Worm (Caenorhabditis elegans) whole organism, L4 larva: ENCODE measurements around the gene fipr-5.
A peak's percentile ranks its signal among the peaks of the same experiment; 100 is the strongest.

Experiments
- D1046.2 ChIP-seq: fragments of 200-800 bp; sonication (Bioruptor generic); IDR thresholded peaks from 2 replicates; pipeline ENCODE4 v1.3.6; 2022; ENCODE audit warnings: missing genetic modification characterization, missing compliant biosample characterization
- T26A8.4 ChIP-seq: fragments of 200-800 bp; sonication (Bioruptor generic); IDR thresholded peaks from 2 replicates; pipeline ENCODE4 v1.3.6; 2022; ENCODE audit warnings: missing genetic modification characterization, missing compliant biosample characterization
- Y75B8A.6 ChIP-seq: fragments of 200-800 bp; sonication (Bioruptor generic); IDR thresholded peaks from 2 replicates; pipeline ENCODE4 v1.3.6; 2022; ENCODE audit warnings: missing genetic modification reagents, missing genetic modification characterization, missing compliant biosample characterization
- ZK546.5 ChIP-seq, 2 experiments: sonication (generic microtip); optimal IDR thresholded peaks; 2 replicates each; lab custom pipeline; 2017; ENCODE audit warnings: missing biosample characterization in 2 of 2, missing genetic modification characterization in 2 of 2
- aha-1 ChIP-seq: fragments of 150-350 bp; peaks from one replicate; lab custom pipeline; 2014; ENCODE audit warnings: missing biosample characterization, missing genetic modification characterization
- ceh-20 ChIP-seq: fragments of 200-800 bp; sonication (Bioruptor generic); IDR thresholded peaks from 2 replicates; pipeline ENCODE4 v1.3.6; 2022; ENCODE audit warnings: missing genetic modification reagents, missing genetic modification characterization, missing compliant biosample characterization
- ceh-44 ChIP-seq: fragments of 200-800 bp; sonication (Bioruptor generic); IDR thresholded peaks from 2 replicates; pipeline ENCODE4 v1.3.6; 2022; ENCODE audit warnings: missing genetic modification reagents, missing genetic modification characterization, missing compliant biosample characterization
- daf-16 ChIP-seq, 3 experiments: sonication (generic microtip); optimal IDR thresholded peaks; 2 replicates each; lab custom pipeline; 2016 to 2017; ENCODE audit warnings: missing genetic modification characterization in 3 of 3, missing genetic modification reagents in 3 of 3, mild to moderate bottlenecking in 2 of 3, missing compliant biosample characterization in 2 of 3, missing biosample characterization in 1 of 3, moderate library complexity in 1 of 3
- dmd-6 ChIP-seq: fragments of 200-800 bp; sonication (Bioruptor generic); IDR thresholded peaks from 2 replicates; pipeline ENCODE4 v1.3.6; 2022; ENCODE audit warnings: missing genetic modification reagents, missing genetic modification characterization, missing compliant biosample characterization
- dmd-9 ChIP-seq: fragments of 200-800 bp; sonication (Bioruptor generic); IDR thresholded peaks from 2 replicates; pipeline ENCODE4 v1.3.6; 2022; ENCODE audit warnings: missing genetic modification reagents, missing genetic modification characterization, missing compliant biosample characterization
- dpl-1 ChIP-seq: fragments of 150-350 bp; optimal IDR thresholded peaks from 2 replicates; lab custom pipeline; 2014; ENCODE audit warnings: missing biosample characterization, missing genetic modification reagents, missing genetic modification characterization
- dve-1 ChIP-seq: sonication (generic microtip); optimal IDR thresholded peaks from 2 replicates; lab custom pipeline; 2017; ENCODE audit warnings: antibody characterized with exemption, mild to moderate bottlenecking, missing genetic modification characterization, missing compliant biosample characterization; ENCODE audit not compliant: insufficient read depth
- gei-8 ChIP-seq: fragments of 200-800 bp; sonication (Bioruptor generic); optimal IDR thresholded peaks from 2 replicates; lab custom pipeline; 2018; ENCODE audit warnings: mild to moderate bottlenecking, missing genetic modification characterization, missing compliant biosample characterization
- hlh-11 ChIP-seq: fragments of 200-800 bp; sonication (Bioruptor generic); optimal IDR thresholded peaks from 2 replicates; lab custom pipeline; 2018; ENCODE audit warnings: mild to moderate bottlenecking, missing genetic modification characterization, missing compliant biosample characterization
- hlh-30 ChIP-seq: sonication (generic microtip); optimal IDR thresholded peaks from 2 replicates; lab custom pipeline; 2017; ENCODE audit warnings: antibody characterized with exemption, mild to moderate bottlenecking, missing genetic modification characterization, missing compliant biosample characterization; ENCODE audit not compliant: insufficient read depth
- lim-7 ChIP-seq: fragments of 200-800 bp; sonication (Bioruptor generic); IDR thresholded peaks from 2 replicates; pipeline ENCODE4 v1.3.6; 2022; ENCODE audit warnings: missing genetic modification characterization, missing compliant biosample characterization
- lin-29 ChIP-seq: fragments of 200-800 bp; sonication (Bioruptor generic); IDR thresholded peaks from 2 replicates; pipeline ENCODE4 v1.3.6; 2022; ENCODE audit warnings: missing genetic modification reagents, missing genetic modification characterization, missing compliant biosample characterization
- lsy-2 ChIP-seq, 2 experiments: fragments of 150-350 bp in 1 of 2; sonication (generic microtip) in 1 of 2; optimal IDR thresholded peaks; 2 replicates each; lab custom pipeline; 2014 to 2017; ENCODE audit warnings: missing biosample characterization in 2 of 2, missing genetic modification characterization in 2 of 2
- madf-9 ChIP-seq: fragments of 200-800 bp; sonication (Bioruptor generic); conservative IDR thresholded peaks from 2 replicates; pipeline ENCODE4 v1.3.6; 2022; ENCODE audit warnings: missing genetic modification reagents, missing genetic modification characterization, missing compliant biosample characterization
- mdl-1 ChIP-seq, 2 experiments: fragments of 150-350 bp in 1 of 2; sonication (generic microtip) in 1 of 2; optimal IDR thresholded peaks; 2 replicates each; lab custom pipeline; 2014 to 2017; ENCODE audit warnings: missing biosample characterization in 2 of 2, missing genetic modification characterization in 2 of 2
- mes-2 ChIP-seq: sonication (generic microtip); optimal IDR thresholded peaks from 2 replicates; lab custom pipeline; 2016; ENCODE audit warnings: missing genotype, mild to moderate bottlenecking, missing genetic modification characterization, missing compliant biosample characterization; ENCODE audit not compliant: poor library complexity, severe bottlenecking
- nhr-102 ChIP-seq: sonication (generic microtip); optimal IDR thresholded peaks from 2 replicates; lab custom pipeline; 2016; ENCODE audit warnings: mild to moderate bottlenecking, missing genetic modification characterization, moderate library complexity, missing compliant biosample characterization
- nhr-28 ChIP-seq: fragments of 150-350 bp; optimal IDR thresholded peaks from 2 replicates; lab custom pipeline; 2014; ENCODE audit warnings: missing biosample characterization, missing genetic modification characterization
- nhr-6 ChIP-seq: fragments of 150-350 bp; optimal IDR thresholded peaks from 2 replicates; lab custom pipeline; 2014; ENCODE audit warnings: missing biosample characterization, missing genetic modification characterization
- php-3 ChIP-seq: fragments of 200-800 bp; sonication (Bioruptor generic); IDR thresholded peaks from 2 replicates; pipeline ENCODE4 v1.3.6; 2022; ENCODE audit warnings: missing genetic modification reagents, missing genetic modification characterization, missing compliant biosample characterization
- pqm-1 ChIP-seq: sonication (generic microtip); optimal IDR thresholded peaks from 2 replicates; lab custom pipeline; 2017; ENCODE audit warnings: missing biosample characterization, missing genetic modification characterization
- sdz-12 ChIP-seq: fragments of 200-800 bp; sonication (Bioruptor generic); optimal IDR thresholded peaks from 2 replicates; lab custom pipeline; 2018; ENCODE audit warnings: mild to moderate bottlenecking, missing genetic modification characterization, missing compliant biosample characterization
- skn-1 ChIP-seq: fragments of 150-350 bp; optimal IDR thresholded peaks from 2 replicates; lab custom pipeline; 2014; ENCODE audit warnings: missing biosample characterization, missing genetic modification characterization
- snpc-4 ChIP-seq: fragments of 150-350 bp; optimal IDR thresholded peaks from 2 replicates; lab custom pipeline; 2014; ENCODE audit warnings: missing biosample characterization, missing genetic modification characterization
- spr-1 ChIP-seq: sonication (generic microtip); optimal IDR thresholded peaks from 2 replicates; lab custom pipeline; 2016; ENCODE audit warnings: mild to moderate bottlenecking, missing genetic modification characterization, missing compliant biosample characterization
- unc-62 ChIP-seq, 3 experiments: fragments of 150-350 bp in 1 of 3; sonication (generic microtip); optimal IDR thresholded peaks in 2 of 3; peaks in 1 of 3; 1 replicate in 1 of 3; 2 replicates in 2 of 3; lab custom pipeline; 2014 to 2017; ENCODE audit warnings: missing biosample characterization in 3 of 3, missing genetic modification characterization in 3 of 3, missing genetic modification reagents in 3 of 3, missing genotype in 1 of 3
- zip-2 ChIP-seq: fragments of 150-350 bp; optimal IDR thresholded peaks from 2 replicates; lab custom pipeline; 2014; ENCODE audit warnings: missing biosample characterization, missing genetic modification characterization

The fipr-5 gene

ce11 chrV:10244018-10244720, 23.0 kb upstream of the fipr-5 start:
- no peak for TF ChIP-seq gei-8
- TF ChIP-seq daf-16 (GFP tag; optimal IDR thresholded peaks at IDR 0.05; lab: Kevin White, UChicago): no peak
- TF ChIP-seq daf-16 (tag; optimal IDR thresholded peaks at IDR 0.05; lab: Kevin White, UChicago): peak; percentile 73
- TF ChIP-seq hlh-11 (tag; lab: Kevin White, UChicago): peak; percentile 34
- no peak for TF ChIP-seq snpc-4 (tag; lab: Kevin White, UChicago)
- peak in 1 of 2 experiments; percentile 5 for TF ChIP-seq mdl-1 (tag; optimal IDR thresholded peaks at IDR 0.05; lab: Kevin White, UChicago)
- no peak for TF ChIP-seq dpl-1 (GFP tag; lab: Kevin White, UChicago)
- TF ChIP-seq dve-1: peak; percentile 57
- TF ChIP-seq php-3 (GFP tag; lab: Robert Waterston, UW): peak; percentile 86
- TF ChIP-seq ceh-44 (GFP tag; lab: Robert Waterston, UW): no peak
- TF ChIP-seq nhr-28 (tag; lab: Kevin White, UChicago): peak; percentile 67
- TF ChIP-seq madf-9 (GFP tag; lab: Robert Waterston, UW): no peak
- peak; percentile 50 for TF ChIP-seq pqm-1 (tag; lab: Kevin White, UChicago)
- peak; percentile 20 for TF ChIP-seq hlh-30 (tag; lab: Kevin White, UChicago)
- TF ChIP-seq dmd-6: peak; percentile 18; the same call in 1 of the 2 replicates
- TF ChIP-seq nhr-6 (tag; lab: Kevin White, UChicago): no peak

- TF ChIP-seq skn-1 (no peak), ZK546.5 (tag; optimal IDR thresholded peaks at IDR 0.05; lab: Kevin White, UChicago) (no peak), unc-62 (GFP tag; optimal IDR thresholded peaks at IDR 0.05 in 1 of 2; lab: Kevin White, UChicago) (peak in 1 of 2 experiments; percentile 24), unc-62 (tag; optimal IDR thresholded peaks at IDR 0.05; lab: Kevin White, UChicago) (no peak)
Measured at ce11 chrV:10243105-10243504, 21.9 kb upstream of the fipr-5 start, which contains the start of gene C12D8.9. Gene C12D8.9 (minus strand): TSS chrV:10243205.

- TF ChIP-seq aha-1 (tag; lab: Kevin White, UChicago) (peak; percentile 2), lin-29 (GFP tag; lab: Robert Waterston, UW) (no peak)
Measured at ce11 chrV:10241121-10241803, 20.0 kb upstream of the fipr-5 start, which contains the start of the genes C12D8.21 and col-148. Gene C12D8.21 (minus strand): TSS chrV:10241188. Gene col-148 (plus strand): TSS chrV:10241753.

- TF ChIP-seq T26A8.4 (GFP tag; lab: Robert Waterston, UW): no peak
- TF ChIP-seq unc-62 (GFP tag; optimal IDR thresholded peaks at IDR 0.05 in 1 of 2; lab: Kevin White, UChicago): no peak
- no peak for TF ChIP-seq unc-62 (tag; optimal IDR thresholded peaks at IDR 0.05; lab: Kevin White, UChicago)
- no peak for TF ChIP-seq zip-2
- no peak for TF ChIP-seq D1046.2 (GFP tag; lab: Robert Waterston, UW)
- no peak for TF ChIP-seq sdz-12 (GFP tag; lab: Kevin White, UChicago)
- TF ChIP-seq dmd-9 (GFP tag; lab: Robert Waterston, UW): no peak
- no peak for TF ChIP-seq nhr-102 (tag; lab: Kevin White, UChicago)
- TF ChIP-seq spr-1: no peak
- no peak for TF ChIP-seq mes-2 (tag; lab: Kevin White, UChicago)
- TF ChIP-seq ceh-20 (GFP tag; lab: Robert Waterston, UW): no peak
- no peak for TF ChIP-seq Y75B8A.6 (GFP tag; lab: Robert Waterston, UW)
- TF ChIP-seq lim-7 (GFP tag; lab: Robert Waterston, UW): no peak
- TF ChIP-seq lsy-2 (tag; optimal IDR thresholded peaks at IDR 0.05; lab: Kevin White, UChicago): no peak
Measured at ce11 chrV:10239861-10240260, 18.6 kb upstream of the fipr-5 start, which contains the start of gene fipr-8. Gene fipr-8 (minus strand): TSS chrV:10239961.
